Fruit fly (Drosophila melanogaster): ENCODE measurements around the gene Cox10.

- TF ChIP-seq fd96Ca (GFP tag; IDR thresholded peaks at IDR 0.05): no peak
- no peak for TF ChIP-seq CG4496 (GFP tag; IDR thresholded peaks at IDR 0.05)
- TF ChIP-seq EcR (GFP tag; optimal IDR thresholded peaks at IDR 0.05): no peak
- TF ChIP-seq Pif1A (GFP tag; optimal IDR thresholded peaks at IDR 0.05): no peak
- TF ChIP-seq rn (GFP tag; IDR thresholded peaks at IDR 0.05): no peak
- TF ChIP-seq CG8159 (tag; optimal IDR thresholded peaks at IDR 0.05): no peak
- no peak for TF ChIP-seq CG14655 (GFP tag; optimal IDR thresholded peaks at IDR 0.05)
- TF ChIP-seq CG17806 (tag; optimal IDR thresholded peaks at IDR 0.05): no peak
- no peak for TF ChIP-seq CG13204 (GFP tag; optimal IDR thresholded peaks at IDR 0.05)
- no peak for TF ChIP-seq CG32121 (GFP tag; IDR thresholded peaks at IDR 0.05)
Measured at dm6 chr2L:10298306-10298705, 33.0 kb upstream of the Cox10 start.
